Worm (Caenorhabditis elegans): ENCODE data around the gene lon-1.

DNA sequence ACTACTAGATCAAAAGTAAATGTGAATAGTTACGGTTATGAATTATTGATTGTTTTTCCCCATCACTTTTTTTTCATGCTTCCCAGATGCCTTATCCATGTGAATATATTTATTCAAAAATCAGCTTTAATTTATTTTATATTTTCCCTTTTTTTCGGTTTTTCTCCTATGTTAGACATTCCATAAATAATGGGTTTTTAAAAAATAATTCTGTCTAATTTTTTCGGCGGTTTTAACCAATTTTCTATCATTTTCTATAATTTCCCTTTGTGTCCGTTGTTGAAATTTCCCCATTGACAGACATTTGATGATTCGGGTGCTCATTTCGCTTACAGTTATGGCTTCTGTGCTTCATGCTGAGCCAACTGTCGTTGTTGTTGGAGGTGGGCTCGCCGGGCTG is 13.2 kb upstream of the lon-1 start, which contains the start of gene F48E8.3:
- TF ChIP-seq unc-39 (tag; optimal IDR thresholded peaks at IDR 0.05): no peak
- no peak for TF ChIP-seq dmd-4 (tag; optimal IDR thresholded peaks at IDR 0.05)
- no peak for TF ChIP-seq gmeb-1 (tag; optimal IDR thresholded peaks at IDR 0.05)
- no peak for TF ChIP-seq nhr-11 (tag; optimal IDR thresholded peaks at IDR 0.05)
